Worm (Caenorhabditis elegans): ENCODE results near the gene irld-55.

Gene irld-55

DNA sequence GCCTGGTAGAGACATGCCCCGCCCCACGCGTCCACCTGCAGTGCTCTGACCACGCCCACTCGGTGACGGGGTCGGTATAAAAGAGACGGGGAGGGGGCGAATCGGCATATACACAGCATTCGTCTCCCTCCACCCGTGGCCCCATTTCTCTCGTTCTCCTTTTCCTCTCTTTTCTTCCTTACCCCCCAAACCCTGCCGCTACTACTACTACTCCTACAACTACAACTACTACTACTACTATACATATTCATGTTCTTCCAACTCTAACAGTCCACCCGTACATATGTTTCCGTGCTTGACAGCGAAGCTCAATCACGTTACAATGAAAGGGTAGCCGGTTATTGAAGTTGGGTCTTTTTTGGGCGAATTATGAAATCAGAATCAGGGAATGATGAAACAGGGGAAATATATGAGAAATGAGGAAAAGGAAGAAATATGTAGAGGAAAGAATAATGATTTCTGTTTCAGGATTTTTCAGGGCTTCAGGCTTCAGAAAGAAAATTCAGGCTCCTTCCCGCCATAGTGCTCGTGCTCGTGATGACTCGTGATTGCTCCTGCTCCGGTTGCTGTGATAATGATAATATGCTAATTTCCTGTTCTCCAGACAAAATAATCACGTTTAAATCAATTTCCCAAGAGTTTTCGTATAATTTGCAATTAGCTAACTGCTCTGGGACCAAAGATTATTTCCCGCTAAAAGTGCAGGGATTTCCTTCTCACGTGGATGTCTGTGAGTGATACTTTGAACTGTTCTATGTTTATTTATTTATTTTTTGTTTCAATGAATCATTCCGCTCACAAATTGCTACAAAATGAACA lies 14.0 kb downstream of the irld-55 start (continued):
- TF ChIP-seq B0261.1 (tag; optimal IDR thresholded peaks at IDR 0.05), result peak; percentile 29
- no peak for TF ChIP-seq athp-1 (tag; optimal IDR thresholded peaks at IDR 0.05)
- no peak for TF ChIP-seq rpc-1 (optimal IDR thresholded peaks at IDR 0.05)
- no peak for TF ChIP-seq rpc-1 (tag; optimal IDR thresholded peaks at IDR 0.05)
- no peak for TF ChIP-seq sea-2 (GFP tag; IDR thresholded peaks at IDR 0.05)
- TF ChIP-seq F39B2.1 (GFP tag; IDR thresholded peaks at IDR 0.05), result no peak
- TF ChIP-seq F10E7.11 (tag; optimal IDR thresholded peaks at IDR 0.05), result peak; percentile 41
- TF ChIP-seq nhr-80 (tag; optimal IDR thresholded peaks at IDR 0.05), result no peak
- TF ChIP-seq C17E4.6 (GFP tag; IDR thresholded peaks at IDR 0.05), result no peak
- TF ChIP-seq ztf-22 (GFP tag; optimal IDR thresholded peaks at IDR 0.05), result no peak
- no peak for TF ChIP-seq unc-62 (GFP tag; optimal IDR thresholded peaks at IDR 0.05)
- TF ChIP-seq hmg-20 (GFP tag; IDR thresholded peaks at IDR 0.05), result no peak
- TF ChIP-seq mxl-1 (tag; optimal IDR thresholded peaks at IDR 0.05), result peak; percentile 38
- TF ChIP-seq aptf-3 (GFP tag; IDR thresholded peaks at IDR 0.05), result no peak
- peak; percentile 78 for TF ChIP-seq F52B5.7 (tag; optimal IDR thresholded peaks at IDR 0.05)
- no peak for TF ChIP-seq ztf-18 (tag; optimal IDR thresholded peaks at IDR 0.05)
- TF ChIP-seq F23B12.7 (tag; optimal IDR thresholded peaks at IDR 0.05; ENCODE audit: insufficient read depth), result no peak
- no peak for TF ChIP-seq aptf-2 (GFP tag; conservative IDR thresholded peaks at IDR 0.05)
- peak; percentile 43 for TF ChIP-seq lin-40 (tag; optimal IDR thresholded peaks at IDR 0.05)
- 0 out of 2 replicates have a peak, but pooled peaks have one; percentile 4 for TF ChIP-seq hsf-1 (GFP tag; IDR thresholded peaks at IDR 0.05)
- TF ChIP-seq ceh-100 (GFP tag; IDR thresholded peaks at IDR 0.05), result peak; percentile 42; the same call in 1 of the 2 replicates
- no peak for TF ChIP-seq F49E8.2 (tag; optimal IDR thresholded peaks at IDR 0.05; ENCODE audit: insufficient read depth)
- no peak for TF ChIP-seq sdz-38 (tag; optimal IDR thresholded peaks at IDR 0.05)
- TF ChIP-seq die-1 (tag; optimal IDR thresholded peaks at IDR 0.05), result peak; percentile 37
- peak; percentile 22 for TF ChIP-seq snpc-4 (GFP tag; optimal IDR thresholded peaks at IDR 0.05)
- no peak for TF ChIP-seq snpc-4 (tag; optimal IDR thresholded peaks at IDR 0.05)
- TF ChIP-seq fkh-3 (tag; optimal IDR thresholded peaks at IDR 0.05), result peak; percentile 96
- TF ChIP-seq dpl-1 (GFP tag; optimal IDR thresholded peaks at IDR 0.05), result no peak
- no peak for TF ChIP-seq F33H1.4 (GFP tag; IDR thresholded peaks at IDR 0.05)
- no peak for TF ChIP-seq T26A5.8 (tag; optimal IDR thresholded peaks at IDR 0.05)
- no peak for TF ChIP-seq hmg-1.2 (GFP tag; IDR thresholded peaks at IDR 0.05)
- TF ChIP-seq F57A8.1 (GFP tag; optimal IDR thresholded peaks at IDR 0.05), result no peak
- TF ChIP-seq Y53G8AR.9 (GFP tag; conservative IDR thresholded peaks at IDR 0.05), result peak; percentile 72
- peak; percentile 79 for TF ChIP-seq tlf-1 (GFP tag; optimal IDR thresholded peaks at IDR 0.05)
- peak; percentile 49; the same call in 1 of the 2 replicates for TF ChIP-seq lin-26 (GFP tag; IDR thresholded peaks at IDR 0.05)
- no peak for TF ChIP-seq mes-4 (tag; optimal IDR thresholded peaks at IDR 0.05)

DNA sequence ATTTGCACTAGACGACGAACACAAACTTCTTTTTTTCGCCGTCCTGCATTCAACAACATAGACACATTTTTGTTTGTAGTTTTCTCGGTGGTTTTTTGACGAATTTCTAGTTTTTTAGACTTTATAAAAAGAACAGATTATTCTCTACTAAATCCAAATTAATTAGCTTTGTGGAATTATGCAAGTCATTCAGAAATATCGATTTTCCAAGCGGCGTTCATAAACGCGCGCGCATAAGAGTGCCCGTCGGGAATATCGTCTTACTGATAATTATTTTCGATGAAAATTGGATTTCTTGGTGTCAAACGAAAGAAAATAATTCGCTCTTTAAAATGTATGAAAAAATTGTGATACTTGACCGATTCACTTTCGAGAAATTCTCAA lies 14.6 kb downstream of the irld-55 start:
- TF ChIP-seq ceh-58 (GFP tag; IDR thresholded peaks at IDR 0.05), result no peak

DNA sequence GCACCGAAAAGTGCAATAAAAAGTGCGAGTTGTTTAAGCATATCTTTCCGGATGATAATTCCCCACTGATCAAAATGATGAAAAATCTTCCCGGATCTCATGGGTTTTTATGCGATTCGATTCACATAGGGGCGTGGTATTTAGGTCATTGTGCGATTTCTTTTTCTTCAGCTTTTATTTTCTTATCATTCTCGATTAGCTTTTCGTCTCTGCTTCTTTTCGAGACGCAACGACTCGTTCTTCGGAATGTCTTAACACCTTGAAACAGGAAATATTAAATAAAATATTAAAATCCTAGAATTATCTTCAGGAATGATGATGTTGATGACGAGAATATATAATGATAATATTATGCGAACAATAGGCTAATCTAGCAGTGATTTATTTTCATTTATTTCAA lies 23.7 kb downstream of the irld-55 start, which contains the start of gene Y37A1B.7:
TSS of gene Y37A1B.7 (minus strand) at position 101 of the 400 bp plus-strand sequence.
- TF ChIP-seq ztf-28 (GFP tag; IDR thresholded peaks at IDR 0.05) (no peak), F39B2.1 (GFP tag; IDR thresholded peaks at IDR 0.05) (no peak), B0336.3 (GFP tag; IDR thresholded peaks at IDR 0.05) (no peak), unc-62 (GFP tag; optimal IDR thresholded peaks at IDR 0.05) (no peak)
